Worm (Caenorhabditis elegans) whole organism, young adult: Measurements from ENCODE around the gene ctf-18.
A peak's percentile ranks its signal among the peaks of the same experiment; 100 is the strongest.

Experiments used
- B0019.2 ChIP-seq: fragments of 200-800 bp; sonication (Bioruptor generic); conservative IDR thresholded peaks from 2 replicates; pipeline ENCODE4 v1.3.6; 2022; ENCODE audit warnings: missing genetic modification reagents, missing genetic modification characterization, missing compliant biosample characterization
- B0035.1 ChIP-seq: sonication (generic microtip); optimal IDR thresholded peaks from 2 replicates; lab custom pipeline; 2016; ENCODE audit warnings: missing genetic modification characterization, mild to moderate bottlenecking, missing compliant biosample characterization, missing genotype, missing genetic modification reagents
- B0261.1 ChIP-seq: sonication (generic microtip); optimal IDR thresholded peaks from 2 replicates; lab custom pipeline; 2016; ENCODE audit warnings: mild to moderate bottlenecking, missing genetic modification characterization, moderate library complexity, missing compliant biosample characterization
- C17E4.6 ChIP-seq: fragments of 200-800 bp; sonication (Bioruptor generic); IDR thresholded peaks from 2 replicates; pipeline ENCODE4 v1.3.6; 2022; ENCODE audit warnings: missing genetic modification reagents, missing genetic modification characterization, missing compliant biosample characterization
- F22D6.2 ChIP-seq: sonication (generic microtip); optimal IDR thresholded peaks from 2 replicates; lab custom pipeline; 2016; ENCODE audit warnings: mild to moderate bottlenecking, missing genetic modification characterization, missing compliant biosample characterization
- F33H1.4 ChIP-seq: fragments of 200-800 bp; sonication (Bioruptor generic); IDR thresholded peaks from 2 replicates; pipeline ENCODE4 v1.3.6; 2022; ENCODE audit warnings: missing genetic modification reagents, missing genetic modification characterization, missing compliant biosample characterization
- F49E8.2 ChIP-seq: sonication (generic microtip); optimal IDR thresholded peaks from 3 replicates; lab custom pipeline; 2017; ENCODE audit warnings: missing genetic modification characterization, mild to moderate bottlenecking, missing compliant biosample characterization, antibody characterized with exemption, moderate library complexity; ENCODE audit not compliant: insufficient read depth
- F52B5.7 ChIP-seq: sonication (generic microtip); optimal IDR thresholded peaks from 2 replicates; lab custom pipeline; 2016; ENCODE audit warnings: mild to moderate bottlenecking, missing genetic modification characterization, missing compliant biosample characterization
- F55B11.4 ChIP-seq: sonication (generic microtip); optimal IDR thresholded peaks from 2 replicates; lab custom pipeline; 2016; ENCODE audit warnings: missing compliant biosample characterization, missing genetic modification characterization, borderline replicate concordance; ENCODE audit not compliant: insufficient read depth
- F57A8.1 ChIP-seq: fragments of 200-800 bp; sonication (Bioruptor generic); optimal IDR thresholded peaks from 2 replicates; lab custom pipeline; 2018; ENCODE audit warnings: mild to moderate bottlenecking, missing genetic modification characterization, moderate library complexity, missing compliant biosample characterization
- K12H6.12 ChIP-seq: fragments of 200-800 bp; sonication (Bioruptor generic); optimal IDR thresholded peaks from 2 replicates; lab custom pipeline; 2018; ENCODE audit warnings: mild to moderate bottlenecking, missing genetic modification characterization, missing compliant biosample characterization
- Y67H2A.10 ChIP-seq: fragments of 200-800 bp; sonication (Bioruptor generic); conservative IDR thresholded peaks from 2 replicates; pipeline ENCODE4 v1.3.6; 2022; ENCODE audit warnings: missing genetic modification reagents, missing genetic modification characterization, missing compliant biosample characterization
- Y79H2A.3 ChIP-seq: fragments of 200-800 bp; sonication (Bioruptor generic); conservative IDR thresholded peaks from 2 replicates; pipeline ENCODE4 v1.3.6; 2022; ENCODE audit warnings: missing genetic modification reagents, missing genetic modification characterization, missing compliant biosample characterization
- ZK185.1 ChIP-seq: sonication (generic microtip); optimal IDR thresholded peaks from 2 replicates; lab custom pipeline; 2016; ENCODE audit warnings: mild to moderate bottlenecking, missing genetic modification characterization, missing compliant biosample characterization; ENCODE audit not compliant: poor library complexity, severe bottlenecking
- ama-1 ChIP-seq, 3 experiments: fragments of 150-350 bp in 1 of 3; sonication (generic microtip) in 2 of 3; optimal IDR thresholded peaks; 2 replicates each; lab custom pipeline; 2014 to 2018; ENCODE audit warnings: missing biosample characterization in 2 of 3, missing genetic modification characterization in 2 of 3, missing genetic modification reagents in 2 of 3
- aptf-2 ChIP-seq: fragments of 200-800 bp; sonication (Bioruptor generic); conservative IDR thresholded peaks from 2 replicates; pipeline ENCODE4 v1.3.6; 2022; ENCODE audit warnings: missing genetic modification reagents, missing genetic modification characterization, missing compliant biosample characterization
- atf-7 ChIP-seq: sonication (generic microtip); optimal IDR thresholded peaks from 2 replicates; lab custom pipeline; 2017; ENCODE audit warnings: mild to moderate bottlenecking, missing genetic modification characterization, missing compliant biosample characterization
- attf-6 ChIP-seq: fragments of 200-800 bp; sonication (Bioruptor generic); IDR thresholded peaks from 2 replicates; pipeline ENCODE4 v1.3.6; 2022; ENCODE audit warnings: missing genetic modification reagents, missing genetic modification characterization, missing compliant biosample characterization
- bed-1 ChIP-seq: fragments of 200-800 bp; sonication (Bioruptor generic); IDR thresholded peaks from 2 replicates; pipeline ENCODE4 v1.3.6; 2022; ENCODE audit warnings: missing genetic modification reagents, missing genetic modification characterization, missing compliant biosample characterization
- ccch-3 ChIP-seq: fragments of 200-800 bp; sonication (Bioruptor generic); optimal IDR thresholded peaks from 2 replicates; lab custom pipeline; 2018; ENCODE audit warnings: mild to moderate bottlenecking, missing genetic modification characterization, missing compliant biosample characterization
- chd-7 ChIP-seq: sonication (generic microtip); optimal IDR thresholded peaks from 2 replicates; lab custom pipeline; 2016; ENCODE audit warnings: mild to moderate bottlenecking, missing genetic modification characterization, moderate library complexity, missing compliant biosample characterization
- die-1 ChIP-seq: sonication (generic microtip); optimal IDR thresholded peaks from 2 replicates; lab custom pipeline; 2016; ENCODE audit warnings: missing genotype, mild to moderate bottlenecking, missing genetic modification characterization, missing compliant biosample characterization
- dox-1 ChIP-seq: fragments of 200-800 bp; sonication (Bioruptor generic); IDR thresholded peaks from 2 replicates; pipeline ENCODE4 v1.3.6; 2022; ENCODE audit warnings: missing genetic modification reagents, missing genetic modification characterization, missing compliant biosample characterization
- dpl-1 ChIP-seq: fragments of 150-350 bp; optimal IDR thresholded peaks from 2 replicates; lab custom pipeline; 2014; ENCODE audit warnings: missing biosample characterization, missing genetic modification reagents, missing genetic modification characterization
- efl-1 ChIP-seq: fragments of 150-350 bp; optimal IDR thresholded peaks from 2 replicates; lab custom pipeline; 2014; ENCODE audit warnings: missing biosample characterization, missing genetic modification reagents, missing genetic modification characterization
- egl-18 ChIP-seq: fragments of 200-800 bp; sonication (Bioruptor generic); IDR thresholded peaks from 2 replicates; pipeline ENCODE4 v1.3.6; 2022; ENCODE audit warnings: missing genetic modification reagents, missing genetic modification characterization, missing compliant biosample characterization
- ets-4 ChIP-seq: fragments of 200-800 bp; sonication (Bioruptor generic); optimal IDR thresholded peaks from 2 replicates; lab custom pipeline; 2018; ENCODE audit warnings: mild to moderate bottlenecking, missing genetic modification characterization, missing compliant biosample characterization
- fkh-3 ChIP-seq: sonication (generic microtip); optimal IDR thresholded peaks from 2 replicates; lab custom pipeline; 2016; ENCODE audit warnings: mild to moderate bottlenecking, missing genetic modification characterization, missing compliant biosample characterization
- hrde-1 ChIP-seq: sonication (generic microtip); optimal IDR thresholded peaks from 2 replicates; lab custom pipeline; 2016; ENCODE audit warnings: missing genetic modification characterization, mild to moderate bottlenecking, missing compliant biosample characterization, moderate library complexity, missing genotype, missing genetic modification reagents, borderline replicate concordance
- lir-1 ChIP-seq: fragments of 200-800 bp; sonication (Bioruptor generic); conservative IDR thresholded peaks from 2 replicates; pipeline ENCODE4 v1.3.6; 2022; ENCODE audit warnings: missing genetic modification reagents, missing genetic modification characterization, missing compliant biosample characterization
- lsl-1 ChIP-seq: fragments of 200-800 bp; sonication (Bioruptor generic); optimal IDR thresholded peaks from 2 replicates; lab custom pipeline; 2018; ENCODE audit warnings: mild to moderate bottlenecking, missing genetic modification characterization, moderate library complexity, missing compliant biosample characterization
- lsy-27 ChIP-seq: sonication (generic microtip); optimal IDR thresholded peaks from 2 replicates; lab custom pipeline; 2017; ENCODE audit warnings: missing genetic modification characterization, mild to moderate bottlenecking, missing compliant biosample characterization, antibody characterized with exemption, missing genotype, borderline replicate concordance; ENCODE audit not compliant: insufficient read depth
- madf-8 ChIP-seq: fragments of 200-800 bp; sonication (Bioruptor generic); conservative IDR thresholded peaks from 2 replicates; pipeline ENCODE4 v1.3.6; 2022; ENCODE audit warnings: missing genetic modification reagents, missing genetic modification characterization, missing compliant biosample characterization
- mcd-1 ChIP-seq: fragments of 200-800 bp; sonication (Bioruptor generic); IDR thresholded peaks from 2 replicates; pipeline ENCODE4 v1.3.6; 2022; ENCODE audit warnings: missing genetic modification reagents, missing genetic modification characterization, missing compliant biosample characterization
- nfya-2 ChIP-seq: fragments of 200-800 bp; sonication (Bioruptor generic); IDR thresholded peaks from 2 replicates; pipeline ENCODE4 v1.3.6; 2022; ENCODE audit warnings: missing genetic modification reagents, missing genetic modification characterization, missing compliant biosample characterization
- nhr-120 ChIP-seq: fragments of 200-800 bp; sonication (Bioruptor generic); IDR thresholded peaks from 2 replicates; pipeline ENCODE4 v1.3.6; 2022; ENCODE audit warnings: missing genetic modification characterization, missing compliant biosample characterization
- nhr-179 ChIP-seq: sonication (generic microtip); optimal IDR thresholded peaks from 2 replicates; lab custom pipeline; 2016; ENCODE audit warnings: mild to moderate bottlenecking, missing genetic modification characterization, missing compliant biosample characterization
- nhr-27 ChIP-seq: fragments of 200-800 bp; sonication (Bioruptor generic); optimal IDR thresholded peaks from 2 replicates; lab custom pipeline; 2018; ENCODE audit warnings: mild to moderate bottlenecking, missing genetic modification characterization, moderate library complexity, missing compliant biosample characterization
- pbrm-1 ChIP-seq: fragments of 200-800 bp; sonication (Bioruptor generic); IDR thresholded peaks from 2 replicates; pipeline ENCODE4 v1.3.6; 2022; ENCODE audit warnings: missing genetic modification reagents, missing genetic modification characterization, missing compliant biosample characterization
- pha-4 ChIP-seq: fragments of 150-350 bp; sonication (generic microtip); optimal IDR thresholded peaks from 2 replicates; lab custom pipeline; 2014; ENCODE audit warnings: missing biosample characterization, missing genetic modification reagents, missing genetic modification characterization
- repo-1 ChIP-seq: sonication (generic microtip); optimal IDR thresholded peaks from 2 replicates; lab custom pipeline; 2017; ENCODE audit warnings: mild to moderate bottlenecking, missing genetic modification characterization, missing compliant biosample characterization
- snpc-1.3 ChIP-seq: sonication (generic microtip); optimal IDR thresholded peaks from 2 replicates; lab custom pipeline; 2017; ENCODE audit warnings: missing genetic modification characterization, mild to moderate bottlenecking, missing compliant biosample characterization, antibody characterized with exemption, moderate library complexity, missing genotype, missing genetic modification reagents; ENCODE audit not compliant: insufficient read depth
- snpc-3.4 ChIP-seq: sonication (generic microtip); optimal IDR thresholded peaks from 2 replicates; lab custom pipeline; 2017; ENCODE audit warnings: missing genetic modification characterization, mild to moderate bottlenecking, missing compliant biosample characterization, antibody characterized with exemption, moderate library complexity, missing genotype, missing genetic modification reagents
- sptf-2 ChIP-seq: fragments of 200-800 bp; sonication (Bioruptor generic); optimal IDR thresholded peaks from 2 replicates; lab custom pipeline; 2018; ENCODE audit warnings: mild to moderate bottlenecking, missing genetic modification characterization, missing compliant biosample characterization
- ztf-18 ChIP-seq: sonication (generic microtip); optimal IDR thresholded peaks from 2 replicates; lab custom pipeline; 2016; ENCODE audit warnings: missing genotype, mild to moderate bottlenecking, missing genetic modification characterization, missing compliant biosample characterization
- ztf-22 ChIP-seq: fragments of 200-800 bp; sonication (Bioruptor generic); optimal IDR thresholded peaks from 2 replicates; lab custom pipeline; 2018; ENCODE audit warnings: mild to moderate bottlenecking, missing genetic modification characterization, moderate library complexity, missing compliant biosample characterization
- ztf-25 ChIP-seq: fragments of 200-800 bp; sonication (Bioruptor generic); IDR thresholded peaks from 2 replicates; pipeline ENCODE4 v1.3.6; 2022; ENCODE audit warnings: missing genetic modification reagents, missing genetic modification characterization, missing compliant biosample characterization
- ztf-28 ChIP-seq: fragments of 200-800 bp; sonication (Bioruptor generic); IDR thresholded peaks from 2 replicates; pipeline ENCODE4 v1.3.6; 2022; ENCODE audit warnings: missing genetic modification reagents, missing genetic modification characterization, missing compliant biosample characterization

ctf-18 gene

DNA sequence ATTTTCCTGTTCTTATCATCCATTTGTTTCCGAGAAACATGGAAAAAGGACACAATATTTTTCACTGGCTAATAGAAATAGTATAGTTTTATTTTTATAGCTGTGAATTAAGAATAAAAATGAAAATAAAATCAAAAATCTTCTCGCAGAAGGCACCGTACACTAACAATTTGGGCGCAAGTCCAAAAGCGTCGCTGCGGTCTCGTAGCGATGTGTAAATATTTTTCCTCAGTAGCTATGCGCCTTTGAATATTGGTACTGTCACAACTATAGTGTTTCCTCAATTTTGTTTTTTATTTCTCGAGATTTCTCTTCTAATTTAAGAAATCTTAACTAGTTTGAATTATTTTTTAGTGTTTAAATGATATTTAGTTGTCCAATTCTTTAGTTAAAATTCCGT, 30.6 kb upstream of the ctf-18 start (continued):
- TF ChIP-seq ZK185.1 (tag; lab: Kevin White, UChicago) (no peak), Y67H2A.10 (GFP tag; lab: Robert Waterston, UW) (no peak), ztf-18 (no peak), nhr-179 (tag; lab: Kevin White, UChicago) (no peak), madf-8 (GFP tag; lab: Robert Waterston, UW) (peak; percentile 78), sptf-2 (GFP tag; lab: Kevin White, UChicago) (no peak), Y79H2A.3 (no peak), chd-7 (tag; lab: Kevin White, UChicago) (no peak), F57A8.1 (GFP tag; lab: Kevin White, UChicago) (no peak), F52B5.7 (no peak), pbrm-1 (GFP tag; lab: Robert Waterston, UW) (peak; percentile 42; the same call in 1 of the 2 replicates), ztf-28 (GFP tag; lab: Robert Waterston, UW) (no peak), ama-1 (optimal IDR thresholded peaks at IDR 0.05; lab: Kevin White, UChicago) (no peak), ama-1 (GFP tag; optimal IDR thresholded peaks at IDR 0.05; lab: Kevin White, UChicago) (no peak), ccch-3 (GFP tag; lab: Kevin White, UChicago) (no peak), C17E4.6 (GFP tag; lab: Robert Waterston, UW) (no peak), pha-4 (tag; lab: Kevin White, UChicago) (no peak), F22D6.2 (no peak), B0019.2 (GFP tag; lab: Robert Waterston, UW) (no peak), ets-4 (GFP tag; lab: Kevin White, UChicago) (no peak), F33H1.4 (GFP tag; lab: Robert Waterston, UW) (peak; percentile 90), ztf-22 (GFP tag; lab: Kevin White, UChicago) (no peak), atf-7 (tag; lab: Kevin White, UChicago) (no peak), ztf-25 (GFP tag; lab: Robert Waterston, UW) (no peak), fkh-3 (no peak), B0035.1 (tag; lab: Kevin White, UChicago) (no peak), nhr-120 (GFP tag; lab: Robert Waterston, UW) (no peak), nhr-27 (tag; lab: Kevin White, UChicago) (no peak), egl-18 (GFP tag; lab: Robert Waterston, UW) (no peak), aptf-2 (no peak), attf-6 (GFP tag; lab: Robert Waterston, UW) (no peak), snpc-1.3 (tag; lab: Kevin White, UChicago) (peak; percentile 6), F49E8.2 (peak; percentile 31), nfya-2 (GFP tag; lab: Robert Waterston, UW) (no peak), snpc-3.4 (tag; lab: Kevin White, UChicago) (no peak), dox-1 (GFP tag; lab: Robert Waterston, UW) (0 out of 2 replicates have a peak, but pooled peaks have one; percentile 30), die-1 (tag; lab: Kevin White, UChicago) (no peak), lsy-27 (tag; lab: Kevin White, UChicago) (no peak), hrde-1 (tag; lab: Kevin White, UChicago) (no peak), lir-1 (GFP tag; lab: Robert Waterston, UW) (no peak), F55B11.4 (no peak), repo-1 (no peak), bed-1 (GFP tag; lab: Robert Waterston, UW) (no peak), lsl-1 (GFP tag; lab: Kevin White, UChicago) (peak; percentile 95), dpl-1 (GFP tag; lab: Kevin White, UChicago) (no peak), K12H6.12 (no peak), efl-1 (no peak), mcd-1 (GFP tag; lab: Robert Waterston, UW) (no peak), B0261.1 (tag; lab: Kevin White, UChicago) (no peak)
